Fruit fly (Drosophila melanogaster): Measurements from ENCODE around the gene CG14443.

Gene CG14443

dm6 chrX:6656023-6656594, 22.4 kb downstream of the CG14443 start (continued):
- TF ChIP-seq tap (tag; optimal IDR thresholded peaks at IDR 0.05): peak; percentile 81
- peak; percentile 80 for TF ChIP-seq CG13775 (GFP tag; optimal IDR thresholded peaks at IDR 0.05)
- peak; percentile 41 for TF ChIP-seq CG31388 (GFP tag; optimal IDR thresholded peaks at IDR 0.05)
- TF ChIP-seq tup (GFP tag; optimal IDR thresholded peaks at IDR 0.05): peak; percentile 77
- TF ChIP-seq onecut (GFP tag; IDR thresholded peaks at IDR 0.05): peak; percentile 81
- TF ChIP-seq dmrt99B (tag; optimal IDR thresholded peaks at IDR 0.05): peak; percentile 89
- peak; percentile 20 for TF ChIP-seq ab (GFP tag; optimal IDR thresholded peaks at IDR 0.05)
- peak; percentile 76 for TF ChIP-seq CG9932 (GFP tag; IDR thresholded peaks at IDR 0.05)
- TF ChIP-seq crol (GFP tag; IDR thresholded peaks at IDR 0.05): no peak
- TF ChIP-seq zf30C (GFP tag; optimal IDR thresholded peaks at IDR 0.05): peak; percentile 84
- TF ChIP-seq Stat92E (GFP tag; optimal IDR thresholded peaks at IDR 0.05): peak in 1 of 3 experiments; percentile 48
- TF ChIP-seq CG11504 (tag; optimal IDR thresholded peaks at IDR 0.05): peak; percentile 92
- peak; percentile 42 for TF ChIP-seq CG30020 (tag; optimal IDR thresholded peaks at IDR 0.05)
- peak; percentile 53; the same call in 1 of the 2 replicates for TF ChIP-seq CG17612 (GFP tag; IDR thresholded peaks at IDR 0.05)
- peak; percentile 92 for TF ChIP-seq lab (GFP tag; optimal IDR thresholded peaks at IDR 0.05)
- TF ChIP-seq H15 (GFP tag; IDR thresholded peaks at IDR 0.05): peak; percentile 65; the same call in 2 of the 3 replicates
- TF ChIP-seq Nf-YB (GFP tag; optimal IDR thresholded peaks at IDR 0.05): peak; percentile 71
- TF ChIP-seq aop (GFP tag; IDR thresholded peaks at IDR 0.05): 0 out of 2 replicates have a peak, but pooled peaks have one; percentile 31
- no peak for TF ChIP-seq inv (GFP tag; IDR thresholded peaks at IDR 0.05; ENCODE audit: partially characterized antibody)
- peak; percentile 41 for TF ChIP-seq CG33557 (GFP tag; optimal IDR thresholded peaks at IDR 0.05)
- TF ChIP-seq CG12769 (tag; optimal IDR thresholded peaks at IDR 0.05): peak; percentile 85
- 0 out of 2 replicates have a peak, but pooled peaks have one; percentile 29 for TF ChIP-seq toy (GFP tag; IDR thresholded peaks at IDR 0.05)
- TF ChIP-seq org-1 (GFP tag; optimal IDR thresholded peaks at IDR 0.05): peak; percentile 72
- peak; percentile 72 for TF ChIP-seq CG4404 (GFP tag; IDR thresholded peaks at IDR 0.05)
- TF ChIP-seq hkb (optimal IDR thresholded peaks at IDR 0.05): no peak
- TF ChIP-seq hkb (GFP tag; IDR thresholded peaks at IDR 0.05): peak; percentile 88
- TF ChIP-seq CG30403 (GFP tag; optimal IDR thresholded peaks at IDR 0.05): peak; percentile 87
- TF ChIP-seq fd102C (GFP tag; optimal IDR thresholded peaks at IDR 0.05): peak; percentile 17
- no peak for TF ChIP-seq Doc3 (GFP tag; IDR thresholded peaks at IDR 0.05; ENCODE audit: partially characterized antibody)
- peak; percentile 90 for TF ChIP-seq CG18599 (GFP tag; optimal IDR thresholded peaks at IDR 0.05)
- peak; percentile 96 for TF ChIP-seq sens (GFP tag)
- TF ChIP-seq Hr3 (GFP tag; optimal IDR thresholded peaks at IDR 0.05): peak; percentile 79
- peak; percentile 71 for TF ChIP-seq pb (GFP tag; optimal IDR thresholded peaks at IDR 0.05)
- peak; percentile 71 for TF ChIP-seq CG15514 (GFP tag; optimal IDR thresholded peaks at IDR 0.05)
- TF ChIP-seq Med (GFP tag): peak; percentile 96
- TF ChIP-seq Pdp1 (GFP tag; optimal IDR thresholded peaks at IDR 0.05): peak; percentile 70 to 89
- TF ChIP-seq Meics (GFP tag; optimal IDR thresholded peaks at IDR 0.05): peak; percentile 89
- TF ChIP-seq tio (GFP tag; optimal IDR thresholded peaks at IDR 0.05): peak; percentile 82
- no peak for TF ChIP-seq tna (GFP tag; IDR thresholded peaks at IDR 0.05; ENCODE audit: partially characterized antibody)
- TF ChIP-seq Ravus (GFP tag; IDR thresholded peaks at IDR 0.05): peak; percentile 46; the same call in 1 of the 2 replicates
- TF ChIP-seq CG6654 (GFP tag; optimal IDR thresholded peaks at IDR 0.05): peak; percentile 59
- no peak for TF ChIP-seq sna (GFP tag; IDR thresholded peaks at IDR 0.05; ENCODE audit: partially characterized antibody)
- TF ChIP-seq CG2129 (GFP tag; IDR thresholded peaks at IDR 0.05; ENCODE audit: partially characterized antibody): no peak
- TF ChIP-seq btn (GFP tag; optimal IDR thresholded peaks at IDR 0.05): peak; percentile 66
- peak; percentile 70 for TF ChIP-seq schlank (tag; optimal IDR thresholded peaks at IDR 0.05)
- peak in 1 of 2 experiments; percentile 29 for TF ChIP-seq insv (GFP tag; optimal IDR thresholded peaks at IDR 0.05)
- peak; percentile 91 for TF ChIP-seq CG9727 (GFP tag; optimal IDR thresholded peaks at IDR 0.05)
- peak in 1 of 2 experiments; percentile 50 for TF ChIP-seq Hr78 (GFP tag; optimal IDR thresholded peaks at IDR 0.05)

All from whole organism, embryonic.